Fruit fly (Drosophila melanogaster) whole organism, embryonic: Measurements from ENCODE around the gene CG18262.

ENCODE experiments used
- Atf-2 ChIP-seq: fragments of 200-800 bp; sonication (Bioruptor generic); optimal IDR thresholded peaks from 2 replicates; lab custom pipeline; 2016; ENCODE audit warnings: missing biosample characterization, missing genetic modification characterization
- CG11085 ChIP-seq: fragments of 200-800 bp; sonication (Bioruptor generic); IDR thresholded peaks from 2 replicates; pipeline ENCODE4 v1.3.6; 2022; ENCODE audit warnings: missing biosample characterization, missing genetic modification characterization
- CG12071 ChIP-seq: fragments of 200-800 bp; sonication (Bioruptor generic); optimal IDR thresholded peaks from 3 replicates; lab custom pipeline; 2018; ENCODE audit warnings: missing biosample characterization, mild to moderate bottlenecking, missing genetic modification characterization
- CG13775 ChIP-seq: fragments of 200-800 bp; sonication (Bioruptor generic); optimal IDR thresholded peaks from 3 replicates; lab custom pipeline; 2017; ENCODE audit warnings: missing biosample characterization, mild to moderate bottlenecking, missing genetic modification characterization
- CG15073 ChIP-seq: fragments of 200-800 bp; sonication (Bioruptor generic); optimal IDR thresholded peaks from 2 replicates; lab custom pipeline; 2016; ENCODE audit warnings: missing biosample characterization, missing genetic modification characterization
- CG15514 ChIP-seq: fragments of 200-800 bp; sonication (Bioruptor generic); optimal IDR thresholded peaks from 3 replicates; lab custom pipeline; 2017; ENCODE audit warnings: missing biosample characterization, missing genetic modification characterization, mild to moderate bottlenecking, moderate library complexity, missing genetic modification reagents
- CG1647 ChIP-seq: fragments of 200-800 bp; sonication (Bioruptor generic); optimal IDR thresholded peaks from 3 replicates; lab custom pipeline; 2016; ENCODE audit warnings: missing biosample characterization, missing genetic modification characterization
- CG17829 ChIP-seq: fragments of 200-800 bp; optimal IDR thresholded peaks from 2 replicates; lab custom pipeline; 2019; ENCODE audit warnings: missing biosample characterization, mild to moderate bottlenecking, missing genetic modification characterization, moderate library complexity
- CG17912 ChIP-seq: fragments of 200-800 bp; sonication (Bioruptor generic); optimal IDR thresholded peaks from 2 replicates; lab custom pipeline; 2018; ENCODE audit warnings: missing biosample characterization, mild to moderate bottlenecking, missing genetic modification characterization
- CG18011 ChIP-seq: fragments of 200-800 bp; sonication (Bioruptor generic); optimal IDR thresholded peaks from 2 replicates; lab custom pipeline; 2017; ENCODE audit warnings: missing biosample characterization, missing genetic modification characterization, mild to moderate bottlenecking, moderate library complexity, missing genotype
- CG6791 ChIP-seq: fragments of 200-800 bp; sonication (Bioruptor generic); IDR thresholded peaks from 3 replicates; pipeline ENCODE4 v1.3.6; 2022; ENCODE audit warnings: missing biosample characterization, missing genetic modification characterization; ENCODE audit not compliant: partially characterized antibody
- CG7372 ChIP-seq: fragments of 200-800 bp; sonication (Bioruptor generic); IDR thresholded peaks from 2 replicates; pipeline ENCODE4 v1.3.6; 2022; ENCODE audit warnings: missing biosample characterization, missing genetic modification characterization
- CG7963 ChIP-seq: fragments of 200-800 bp; sonication (Bioruptor generic); IDR thresholded peaks from 3 replicates; pipeline ENCODE4 v1.3.6; 2022; ENCODE audit warnings: missing biosample characterization, missing genetic modification characterization; ENCODE audit not compliant: partially characterized antibody
- CG8281 ChIP-seq: fragments of 200-800 bp; sonication (Bioruptor generic); optimal IDR thresholded peaks from 2 replicates; lab custom pipeline; 2018; ENCODE audit warnings: missing biosample characterization, mild to moderate bottlenecking, missing genetic modification characterization, moderate library complexity
- CG8924 ChIP-seq: fragments of 200-800 bp; optimal IDR thresholded peaks from 3 replicates; lab custom pipeline; 2019; ENCODE audit warnings: missing biosample characterization, mild to moderate bottlenecking, missing genetic modification characterization, moderate library complexity
- CG9215 ChIP-seq: fragments of 200-800 bp; sonication (Bioruptor generic); IDR thresholded peaks from 2 replicates; pipeline ENCODE4 v1.3.6; 2022; ENCODE audit warnings: missing biosample characterization, missing genetic modification characterization
- CrebB ChIP-seq: fragments of 200-800 bp; sonication (Bioruptor generic); optimal IDR thresholded peaks from 3 replicates; lab custom pipeline; 2018; ENCODE audit warnings: missing biosample characterization, mild to moderate bottlenecking, missing genetic modification characterization
- D ChIP-seq, 2 experiments: fragments of 200-800 bp in 1 of 2; fragments of >200 bp in 1 of 2; sonication (Bioruptor generic) in 1 of 2; optimal IDR thresholded peaks; 2 replicates in 1 of 2; 3 replicates in 1 of 2; lab custom pipeline; 2017; ENCODE audit warnings: mild to moderate bottlenecking in 1 of 2, missing biosample characterization in 1 of 2, missing genetic modification characterization in 1 of 2, missing genetic modification reagents in 1 of 2
- Elba2 ChIP-seq: fragments of 200-800 bp; sonication (Bioruptor generic); optimal IDR thresholded peaks from 3 replicates; lab custom pipeline; 2016; ENCODE audit warnings: missing biosample characterization, missing genetic modification characterization
- Fer2 ChIP-seq: fragments of 200-800 bp; sonication (Bioruptor generic); optimal IDR thresholded peaks from 2 replicates; lab custom pipeline; 2018; ENCODE audit warnings: missing biosample characterization, mild to moderate bottlenecking, missing genetic modification characterization, moderate library complexity
- Gsc ChIP-seq: fragments of 200-800 bp; sonication (Bioruptor generic); IDR thresholded peaks from 2 replicates; pipeline ENCODE4 v1.3.6; 2022; ENCODE audit warnings: missing biosample characterization, missing genetic modification characterization
- Gug ChIP-seq: fragments of 200-800 bp; sonication (Bioruptor generic); IDR thresholded peaks from 4 replicates; pipeline ENCODE4 v1.3.6; 2022; ENCODE audit warnings: missing biosample characterization, missing genetic modification characterization
- Hr51 ChIP-seq, 2 experiments: fragments of 200-800 bp; sonication (Bioruptor generic); optimal IDR thresholded peaks; 2 replicates in 1 of 2; 3 replicates in 1 of 2; lab custom pipeline; 2016 to 2018; ENCODE audit warnings: missing biosample characterization in 2 of 2, missing genetic modification characterization in 2 of 2, mild to moderate bottlenecking in 1 of 2, moderate library complexity in 1 of 2
- Lhr ChIP-seq: fragments of 200-800 bp; sonication (Bioruptor generic); optimal IDR thresholded peaks from 3 replicates; lab custom pipeline; 2017; ENCODE audit warnings: mild to moderate bottlenecking, missing biosample characterization, missing genetic modification reagents, missing genetic modification characterization
- MTF-1 ChIP-seq: fragments of 200-800 bp; sonication (Bioruptor generic); optimal IDR thresholded peaks from 2 replicates; lab custom pipeline; 2018; ENCODE audit warnings: missing biosample characterization, mild to moderate bottlenecking, missing genetic modification characterization, borderline replicate concordance
- Meics ChIP-seq: fragments of 200-800 bp; sonication (Bioruptor generic); optimal IDR thresholded peaks from 2 replicates; lab custom pipeline; 2017; ENCODE audit warnings: missing biosample characterization, mild to moderate bottlenecking, missing genetic modification characterization
- Taf1 ChIP-seq: fragments of 200-800 bp; sonication (Bioruptor generic); IDR thresholded peaks from 2 replicates; pipeline ENCODE4 v1.3.6; 2022; ENCODE audit warnings: missing biosample characterization, missing genetic modification characterization
- ac ChIP-seq: fragments of 200-800 bp; sonication (Bioruptor generic); optimal IDR thresholded peaks from 3 replicates; lab custom pipeline; 2017; ENCODE audit warnings: missing biosample characterization, mild to moderate bottlenecking, missing genetic modification characterization
- ara ChIP-seq: fragments of 200-800 bp; sonication (Bioruptor generic); IDR thresholded peaks from 2 replicates; pipeline ENCODE4 v1.3.6; 2022; ENCODE audit warnings: missing biosample characterization, missing genetic modification characterization
- bigmax ChIP-seq: fragments of 200-800 bp; sonication (Bioruptor generic); optimal IDR thresholded peaks from 2 replicates; lab custom pipeline; 2018; ENCODE audit warnings: missing biosample characterization, mild to moderate bottlenecking, missing genetic modification characterization
- chif ChIP-seq, 2 experiments: fragments of 200-800 bp; sonication (Bioruptor generic); optimal IDR thresholded peaks; 3 replicates each; lab custom pipeline; 2016; ENCODE audit warnings: missing biosample characterization in 2 of 2, missing genetic modification characterization in 2 of 2
- chm ChIP-seq: fragments of 200-800 bp; sonication (Bioruptor generic); IDR thresholded peaks from 2 replicates; pipeline ENCODE4 v1.3.6; 2022; ENCODE audit warnings: missing biosample characterization, missing genetic modification characterization
- dmrt11E ChIP-seq: fragments of 200-800 bp; sonication (Bioruptor generic); optimal IDR thresholded peaks from 3 replicates; lab custom pipeline; 2018; ENCODE audit warnings: missing biosample characterization, mild to moderate bottlenecking, missing genetic modification characterization, moderate library complexity
- emc ChIP-seq: fragments of 200-800 bp; sonication (Bioruptor generic); optimal IDR thresholded peaks from 2 replicates; lab custom pipeline; 2016; ENCODE audit warnings: missing biosample characterization, missing genetic modification characterization
- h ChIP-seq: fragments of >200 bp; optimal IDR thresholded peaks from 2 replicates; lab custom pipeline; 2017
- inv ChIP-seq: fragments of 200-800 bp; sonication (Bioruptor generic); IDR thresholded peaks from 2 replicates; pipeline ENCODE4 v1.3.6; 2022; ENCODE audit warnings: missing biosample characterization, missing genetic modification characterization; ENCODE audit not compliant: partially characterized antibody
- kni ChIP-seq: fragments of 200-800 bp; sonication (Bioruptor generic); optimal IDR thresholded peaks from 3 replicates; lab custom pipeline; 2017; ENCODE audit warnings: mild to moderate bottlenecking, missing biosample characterization, missing genetic modification reagents, missing genetic modification characterization
- lilli ChIP-seq: fragments of 200-800 bp; sonication (Bioruptor generic); optimal IDR thresholded peaks from 3 replicates; lab custom pipeline; 2016; ENCODE audit warnings: missing biosample characterization, missing genetic modification characterization
- nmo ChIP-seq: fragments of 200-800 bp; sonication (Bioruptor generic); optimal IDR thresholded peaks from 2 replicates; lab custom pipeline; 2018; ENCODE audit warnings: missing biosample characterization, mild to moderate bottlenecking, missing genetic modification characterization, moderate library complexity
- p53 ChIP-seq: fragments of 200-800 bp; sonication (Bioruptor generic); optimal IDR thresholded peaks from 2 replicates; lab custom pipeline; 2016; ENCODE audit warnings: missing biosample characterization, missing genetic modification characterization
- pho ChIP-seq: fragments of 200-800 bp; sonication (Bioruptor generic); optimal IDR thresholded peaks from 2 replicates; lab custom pipeline; 2016; ENCODE audit warnings: missing biosample characterization, missing genetic modification characterization
- pnt ChIP-seq: fragments of 200-800 bp; sonication (Bioruptor generic); optimal IDR thresholded peaks from 3 replicates; lab custom pipeline; 2016; ENCODE audit warnings: missing biosample characterization, missing genetic modification characterization
- row ChIP-seq: fragments of 200-800 bp; sonication (Bioruptor generic); IDR thresholded peaks from 3 replicates; pipeline ENCODE4 v1.3.6; 2022; ENCODE audit warnings: missing biosample characterization, missing genetic modification characterization
- sc ChIP-seq, 3 experiments: fragments of >200 bp in 2 of 3; fragments of 200-800 bp in 1 of 3; sonication (Bioruptor generic) in 1 of 3; optimal IDR thresholded peaks; 2 replicates in 2 of 3; 3 replicates in 1 of 3; lab custom pipeline; 2017; ENCODE audit warnings: mild to moderate bottlenecking in 1 of 3, missing biosample characterization in 1 of 3, missing genetic modification characterization in 1 of 3, missing genetic modification reagents in 1 of 3
- sens-2 ChIP-seq: fragments of 200-800 bp; sonication (Bioruptor generic); IDR thresholded peaks from 2 replicates; pipeline ENCODE4 v1.3.6; 2022; ENCODE audit warnings: missing biosample characterization, missing genetic modification characterization
- tup ChIP-seq: fragments of 200-800 bp; sonication (Bioruptor generic); optimal IDR thresholded peaks from 2 replicates; lab custom pipeline; 2016; ENCODE audit warnings: missing biosample characterization, mild to moderate bottlenecking, missing genetic modification characterization, moderate library complexity
- unpg ChIP-seq: fragments of 200-800 bp; sonication (Bioruptor generic); optimal IDR thresholded peaks from 3 replicates; lab custom pipeline; 2018; ENCODE audit warnings: missing biosample characterization, mild to moderate bottlenecking, missing genetic modification characterization, moderate library complexity
- zen ChIP-seq: fragments of 200-800 bp; sonication (Bioruptor generic); optimal IDR thresholded peaks from 3 replicates; lab custom pipeline; 2018; ENCODE audit warnings: missing biosample characterization, mild to moderate bottlenecking, missing genetic modification characterization, moderate library complexity

The CG18262 gene

dm6 chrX:8131693-8132313 is 20.9 kb upstream of the CG18262 start, which contains the start of gene CG10958 (continued):
- no peak for TF ChIP-seq Lhr (GFP tag; lab: Kevin White, UChicago)
- TF ChIP-seq CG17829, result peak; percentile 59
- TF ChIP-seq lilli, result peak; percentile 75
- TF ChIP-seq MTF-1 (GFP tag; lab: Kevin White, UChicago), result no peak
- no peak for TF ChIP-seq CG7372 (GFP tag; lab: Robert Waterston, UW)
- no peak for TF ChIP-seq CG15073
- peak; percentile 44; the same call in 1 of the 4 replicates for TF ChIP-seq Gug (GFP tag; lab: Robert Waterston, UW)
- TF ChIP-seq pho, result peak; percentile 49
- no peak for TF ChIP-seq CG12071 (GFP tag; lab: Kevin White, UChicago)
- no peak for TF ChIP-seq h (lab: Kevin White, UChicago)
- TF ChIP-seq CG6791, result 0 out of 3 replicates have a peak, but pooled peaks have one; percentile 31
- TF ChIP-seq kni (GFP tag; lab: Kevin White, UChicago), result peak; percentile 3
- no peak for TF ChIP-seq CG7963
- no peak for TF ChIP-seq CG11085 (GFP tag; lab: Robert Waterston, UW)
- TF ChIP-seq Taf1 (GFP tag; lab: Robert Waterston, UW), result no peak
- peak; percentile 82 for TF ChIP-seq row (GFP tag; lab: Robert Waterston, UW)
- no peak for TF ChIP-seq inv
- peak; percentile 51 for TF ChIP-seq CG8924
- TF ChIP-seq D (optimal IDR thresholded peaks at IDR 0.05; lab: Kevin White, UChicago), result no peak
- peak; percentile 16 for TF ChIP-seq D (GFP tag; optimal IDR thresholded peaks at IDR 0.05; lab: Kevin White, UChicago)
- TF ChIP-seq CG9215 (GFP tag; lab: Robert Waterston, UW), result peak; percentile 30; the same call in 1 of the 2 replicates
- no peak for TF ChIP-seq p53 (GFP tag; lab: Kevin White, UChicago)
- TF ChIP-seq CG13775 (GFP tag; lab: Kevin White, UChicago), result peak; percentile 73
- peak in 1 of 2 experiments; percentile 13 for TF ChIP-seq chif (GFP tag; optimal IDR thresholded peaks at IDR 0.05; lab: Kevin White, UChicago)
- TF ChIP-seq CG8281, result no peak
- TF ChIP-seq bigmax, result no peak
- no peak for TF ChIP-seq CG1647 (GFP tag; lab: Kevin White, UChicago)
- TF ChIP-seq Hr51 (GFP tag; optimal IDR thresholded peaks at IDR 0.05; lab: Kevin White, UChicago), result peak in 1 of 2 experiments; percentile 60
- TF ChIP-seq emc (GFP tag; lab: Kevin White, UChicago), result no peak
- TF ChIP-seq CrebB (tag; lab: Kevin White, UChicago), result no peak
- TF ChIP-seq Fer2 (tag; lab: Kevin White, UChicago), result peak; percentile 18
- no peak for TF ChIP-seq Atf-2
- peak; percentile 60 for TF ChIP-seq CG18011 (GFP tag; lab: Kevin White, UChicago)
- peak; percentile 59 for TF ChIP-seq unpg
- no peak for TF ChIP-seq ac (GFP tag; lab: Kevin White, UChicago)
- TF ChIP-seq chm (GFP tag; lab: Robert Waterston, UW), result no peak
- TF ChIP-seq ara (GFP tag; lab: Robert Waterston, UW), result peak; percentile 51
- peak; percentile 49 for TF ChIP-seq nmo
- TF ChIP-seq tup (GFP tag; lab: Kevin White, UChicago), result peak; percentile 20
- no peak for TF ChIP-seq sens-2 (GFP tag; lab: Robert Waterston, UW)
- no peak for TF ChIP-seq CG17912 (GFP tag; lab: Kevin White, UChicago)
- TF ChIP-seq zen (tag; lab: Kevin White, UChicago), result no peak
- peak; percentile 85 for TF ChIP-seq CG15514 (GFP tag; lab: Kevin White, UChicago)
- TF ChIP-seq Meics (GFP tag; lab: Kevin White, UChicago), result peak; percentile 62
- no peak for TF ChIP-seq Gsc (GFP tag; lab: Robert Waterston, UW)
- TF ChIP-seq Elba2 (GFP tag; lab: Kevin White, UChicago), result no peak
- TF ChIP-seq sc (optimal IDR thresholded peaks at IDR 0.05; lab: Kevin White, UChicago), result no peak
- no peak for TF ChIP-seq sc (GFP tag; optimal IDR thresholded peaks at IDR 0.05; lab: Kevin White, UChicago)
- TF ChIP-seq dmrt11E (tag; lab: Kevin White, UChicago), result peak; percentile 33
- no peak for TF ChIP-seq pnt (GFP tag; lab: Kevin White, UChicago)
